Worm (Caenorhabditis elegans) whole organism, midembryonic: ENCODE measurements around the gene F26F2.4.
"Not testable (repeated sequence)": the region's sequence is repeated elsewhere in the genome, so short reads cannot be mapped to it uniquely, and the experiment has no call there.

Experiments used
- T22C8.4 ChIP-seq: fragments of 200-800 bp; sonication (Bioruptor generic); IDR thresholded peaks from 2 replicates; pipeline ENCODE4 v1.3.6; 2022; ENCODE audit warnings: missing genetic modification characterization, missing compliant biosample characterization
- cog-1 ChIP-seq: sonication (generic microtip); optimal IDR thresholded peaks from 2 replicates; lab custom pipeline; 2016; ENCODE audit warnings: missing genetic modification characterization, missing compliant biosample characterization
- flt-1 ChIP-seq: fragments of 200-800 bp; sonication (Bioruptor generic); IDR thresholded peaks from 2 replicates; pipeline ENCODE4 v1.3.6; 2022; ENCODE audit warnings: missing genetic modification characterization, missing compliant biosample characterization
- klf-2 ChIP-seq: fragments of 200-800 bp; sonication (Bioruptor generic); conservative IDR thresholded peaks from 2 replicates; pipeline ENCODE4 v1.3.6; 2022; ENCODE audit warnings: missing genetic modification reagents, missing genetic modification characterization, missing compliant biosample characterization
- med-1 ChIP-seq: sonication (generic microtip); optimal IDR thresholded peaks from 2 replicates; lab custom pipeline; 2017; ENCODE audit warnings: missing genetic modification characterization, mild to moderate bottlenecking, missing compliant biosample characterization, antibody characterized with exemption, missing genetic modification reagents; ENCODE audit not compliant: insufficient read depth
- ref-1 ChIP-seq: fragments of 200-800 bp; sonication (Bioruptor generic); conservative IDR thresholded peaks from 2 replicates; pipeline ENCODE4 v1.3.6; 2022; ENCODE audit warnings: missing genetic modification reagents, missing genetic modification characterization, missing compliant biosample characterization
- tab-1 ChIP-seq: fragments of 200-800 bp; sonication (Bioruptor generic); IDR thresholded peaks from 2 replicates; pipeline ENCODE4 v1.3.6; 2022; ENCODE audit warnings: missing genetic modification characterization, missing compliant biosample characterization
- ztf-23 ChIP-seq: fragments of 200-800 bp; sonication (Bioruptor generic); IDR thresholded peaks from 2 replicates; pipeline ENCODE4 v1.3.6; 2022; ENCODE audit warnings: missing genetic modification reagents, missing genetic modification characterization, missing compliant biosample characterization
- ztf-29 ChIP-seq: fragments of 200-800 bp; sonication (Bioruptor generic); IDR thresholded peaks from 2 replicates; pipeline ENCODE4 v1.3.6; 2022; ENCODE audit warnings: missing genetic modification reagents, missing genetic modification characterization, missing compliant biosample characterization

The F26F2.4 gene

ce11 chrV:20568995-20569394 is at the start of gene F26F2.4:
Gene F26F2.4, plus strand, starts transcription at chrV:20569295.
- TF ChIP-seq ztf-29 (GFP tag; lab: Robert Waterston, UW); T22C8.4; klf-2 (GFP tag; lab: Robert Waterston, UW): not testable (repeated sequence)

- TF ChIP-seq ref-1 (no peak), ztf-29 (GFP tag; lab: Robert Waterston, UW) (no peak)
Measured at ce11 chrV:20522219-20522618, 46.9 kb upstream of the F26F2.4 start, which contains the start of the genes Y38H6C.9 and fbxa-150. Gene Y38H6C.9, minus strand, starts transcription at chrV:20522270. Gene fbxa-150, plus strand, starts transcription at chrV:20522598.

- TF ChIP-seq ztf-29 (GFP tag; lab: Robert Waterston, UW), result no peak
- TF ChIP-seq med-1 (GFP tag; lab: Kevin White, UChicago), result no peak
- no peak for TF ChIP-seq ztf-23 (GFP tag; lab: Robert Waterston, UW)
- no peak for TF ChIP-seq klf-2 (GFP tag; lab: Robert Waterston, UW)
- TF ChIP-seq ref-1, result no peak
- no peak for TF ChIP-seq tab-1 (GFP tag; lab: Robert Waterston, UW)
- TF ChIP-seq cog-1, result no peak
Measured at ce11 chrV:20525816-20526459, 43.2 kb upstream of the F26F2.4 start, which contains the start of the genes srh-166 and Y38H6C.24. Gene srh-166, minus strand, starts transcription at chrV:20525866. Gene Y38H6C.24, plus strand, starts transcription at chrV:20526435.

ce11 chrV:20527493-20527892 is 41.6 kb upstream of the F26F2.4 start, which contains the start of gene Y38H6C.13:
Gene Y38H6C.13, plus strand, starts transcription at chrV:20527793.
- TF ChIP-seq ref-1, result no peak
- no peak for TF ChIP-seq ztf-29 (GFP tag; lab: Robert Waterston, UW)
- TF ChIP-seq ztf-23 (GFP tag; lab: Robert Waterston, UW), result no peak
- TF ChIP-seq flt-1 (GFP tag; lab: Robert Waterston, UW), result no peak
- TF ChIP-seq T22C8.4, result no peak
- no peak for TF ChIP-seq cog-1
- no peak for TF ChIP-seq med-1 (GFP tag; lab: Kevin White, UChicago)
- no peak for TF ChIP-seq tab-1 (GFP tag; lab: Robert Waterston, UW)
- no peak for TF ChIP-seq klf-2 (GFP tag; lab: Robert Waterston, UW)

DNA sequence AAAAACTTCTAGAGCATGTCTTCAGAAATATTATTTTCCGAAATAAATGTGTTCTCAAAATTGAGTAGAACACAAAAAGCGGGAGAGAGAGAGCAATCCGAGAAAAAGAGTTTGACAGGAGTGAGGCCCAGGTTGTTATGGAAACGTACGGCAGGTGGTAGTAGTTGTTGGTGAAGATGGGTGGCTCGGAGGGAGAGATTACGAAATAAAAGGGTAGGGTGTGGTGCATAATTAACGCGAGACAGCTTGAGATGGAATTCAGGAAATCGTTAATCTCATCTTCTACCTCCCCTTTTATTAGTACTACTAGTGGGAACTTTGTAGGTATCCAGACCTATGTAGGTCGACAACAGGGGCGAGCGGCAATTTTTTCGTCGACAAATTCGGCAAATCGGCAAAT is 35.0 kb upstream of the F26F2.4 start, which contains the start of gene famh-161:
Gene famh-161 (minus strand): TSS at position 101 of the 400 bp plus-strand sequence.
- TF ChIP-seq ref-1, result no peak

ce11 chrV:20536208-20536607 is 32.9 kb upstream of the F26F2.4 start, which contains the start of gene Y38H6C.15:
Gene Y38H6C.15, minus strand, starts transcription at chrV:20536308.
- TF ChIP-seq T22C8.4 (no peak), klf-2 (GFP tag; lab: Robert Waterston, UW) (no peak), ref-1 (no peak), flt-1 (GFP tag; lab: Robert Waterston, UW) (no peak), tab-1 (GFP tag; lab: Robert Waterston, UW) (no peak), ztf-29 (GFP tag; lab: Robert Waterston, UW) (no peak), cog-1 (no peak), ztf-23 (GFP tag; lab: Robert Waterston, UW) (no peak), med-1 (GFP tag; lab: Kevin White, UChicago) (no peak)

DNA sequence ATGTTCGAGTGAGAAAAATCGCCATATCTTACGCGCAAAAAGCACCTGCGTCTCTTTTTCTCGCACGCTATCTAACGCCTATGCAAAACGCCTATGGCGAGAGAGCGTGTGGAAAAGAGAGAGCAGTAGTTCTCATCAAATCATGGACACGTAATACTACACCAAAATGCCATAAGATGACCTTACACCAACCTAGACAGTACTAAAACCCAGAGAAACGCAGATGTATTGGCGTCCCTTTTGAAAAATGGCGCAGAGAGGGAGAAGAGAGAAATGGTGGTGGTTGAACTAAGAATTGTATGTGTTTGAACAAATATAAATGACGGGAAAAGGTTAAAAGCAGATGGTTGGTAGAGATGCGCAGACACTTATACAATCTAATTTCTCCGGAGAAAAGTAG is 30.0 kb upstream of the F26F2.4 start, which contains the start of gene Y38H6C.16:
Gene Y38H6C.16 (minus strand): TSS at position 293 of the 400 bp plus-strand sequence.
- TF ChIP-seq ztf-23 (GFP tag; lab: Robert Waterston, UW) (no peak), cog-1 (no peak), klf-2 (GFP tag; lab: Robert Waterston, UW) (no peak), T22C8.4 (no peak), ztf-29 (GFP tag; lab: Robert Waterston, UW) (no peak), tab-1 (GFP tag; lab: Robert Waterston, UW) (no peak), flt-1 (GFP tag; lab: Robert Waterston, UW) (no peak), med-1 (GFP tag; lab: Kevin White, UChicago) (no peak), ref-1 (no peak)

DNA sequence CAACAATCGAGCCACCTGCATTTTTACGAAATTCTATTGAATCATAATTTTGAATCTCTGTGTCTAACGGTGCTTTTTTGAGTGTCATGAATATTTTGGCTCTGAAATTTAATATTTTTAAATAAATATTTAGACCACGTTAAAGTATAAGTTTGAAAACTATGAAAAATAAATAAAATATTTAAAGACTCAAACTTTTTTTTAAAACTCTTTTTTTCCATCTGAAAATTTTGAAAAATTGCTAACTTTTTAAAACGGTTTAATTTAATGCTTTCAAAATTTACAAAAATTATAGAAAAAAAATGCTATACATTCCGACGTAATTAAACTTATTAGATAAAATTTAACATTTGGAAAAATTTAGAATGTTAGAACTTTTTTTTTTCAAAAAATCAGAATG is 25.0 kb upstream of the F26F2.4 start, which contains the start of gene slc-36.3:
Gene slc-36.3 (minus strand): TSS at position 101 of the 400 bp plus-strand sequence.
- no peak for TF ChIP-seq flt-1 (GFP tag; lab: Robert Waterston, UW)
- no peak for TF ChIP-seq klf-2 (GFP tag; lab: Robert Waterston, UW)
- no peak for TF ChIP-seq med-1 (GFP tag; lab: Kevin White, UChicago)
- no peak for TF ChIP-seq ref-1
- no peak for TF ChIP-seq T22C8.4

DNA sequence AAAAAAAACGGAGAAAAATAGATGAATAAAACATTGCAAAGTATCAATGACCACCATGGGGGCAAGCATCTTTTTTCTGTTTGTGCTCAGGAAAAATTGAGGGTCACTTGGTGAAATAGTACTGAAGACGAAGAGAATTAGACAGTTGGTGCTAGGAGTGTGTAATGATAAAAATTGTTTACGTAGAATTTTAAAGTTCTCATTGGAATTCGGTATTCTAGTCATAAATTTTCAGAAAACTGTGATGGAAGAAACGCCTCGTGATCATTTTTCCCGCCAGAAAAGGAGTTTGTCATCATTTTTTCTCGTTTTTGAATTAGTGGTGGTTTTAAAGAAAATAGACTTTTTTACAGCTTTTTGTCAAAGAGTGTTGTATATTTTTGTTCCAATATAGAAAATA is 24.5 kb upstream of the F26F2.4 start:
- TF ChIP-seq ztf-23 (GFP tag; lab: Robert Waterston, UW), result no peak
- TF ChIP-seq klf-2 (GFP tag; lab: Robert Waterston, UW), result no peak
- TF ChIP-seq med-1 (GFP tag; lab: Kevin White, UChicago), result no peak
- no peak for TF ChIP-seq ref-1
- no peak for TF ChIP-seq ztf-29 (GFP tag; lab: Robert Waterston, UW)

ce11 chrV:20545742-20546141 is 23.4 kb upstream of the F26F2.4 start:
- no peak for TF ChIP-seq flt-1 (GFP tag; lab: Robert Waterston, UW)
- no peak for TF ChIP-seq ref-1
- no peak for TF ChIP-seq ztf-23 (GFP tag; lab: Robert Waterston, UW)
- TF ChIP-seq T22C8.4, result no peak

DNA sequence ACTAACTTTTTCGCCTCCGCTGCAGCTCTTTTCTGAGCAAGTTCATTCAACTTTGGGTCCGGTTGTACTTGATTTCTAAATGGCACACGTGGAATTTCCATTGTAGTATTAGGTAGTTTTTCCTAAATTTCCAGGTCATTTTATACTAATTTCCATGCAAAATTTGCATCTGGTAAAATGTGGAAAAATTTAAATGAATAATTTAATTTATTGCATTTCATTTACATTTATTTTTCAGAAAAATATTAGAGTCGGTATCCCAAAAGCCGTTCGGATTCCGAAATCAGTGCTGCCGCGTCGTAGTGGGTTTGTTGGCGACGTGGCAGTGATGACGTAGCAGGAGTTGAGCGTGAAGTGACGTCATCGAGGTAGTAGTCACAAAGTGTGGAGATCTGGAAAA is 22.0 kb upstream of the F26F2.4 start, which contains the start of gene Y38H6C.18:
Gene Y38H6C.18 (minus strand): TSS at position 101 of the 400 bp plus-strand sequence.
- TF ChIP-seq cog-1 (no peak), klf-2 (GFP tag; lab: Robert Waterston, UW) (no peak), T22C8.4 (no peak), ref-1 (no peak), med-1 (GFP tag; lab: Kevin White, UChicago) (no peak), ztf-23 (GFP tag; lab: Robert Waterston, UW) (no peak), flt-1 (GFP tag; lab: Robert Waterston, UW) (no peak), ztf-29 (GFP tag; lab: Robert Waterston, UW) (no peak), tab-1 (GFP tag; lab: Robert Waterston, UW) (no peak)
